Worm (Caenorhabditis elegans) whole organism, late embryonic: Measurements from ENCODE around the gene pri-1.

Experiments
- Y22D7AL.16 ChIP-seq: sonication (generic microtip); optimal IDR thresholded peaks from 2 replicates; lab custom pipeline; 2016; ENCODE audit warnings: missing genetic modification characterization, missing compliant biosample characterization
- ceh-48 ChIP-seq: sonication (generic microtip); optimal IDR thresholded peaks from 2 replicates; lab custom pipeline; 2016; ENCODE audit warnings: missing genetic modification characterization, inconsistent platforms, missing compliant biosample characterization
- elt-2 ChIP-seq: sonication (generic microtip); optimal IDR thresholded peaks from 2 replicates; lab custom pipeline; 2016; ENCODE audit warnings: missing genetic modification reagents, missing genetic modification characterization, missing compliant biosample characterization
- fkh-10 ChIP-seq: fragments of 150-350 bp; optimal IDR thresholded peaks from 2 replicates; lab custom pipeline; 2014; ENCODE audit warnings: missing biosample characterization, missing genetic modification reagents, missing genetic modification characterization

ce11 chrIII:9662266-9662959 is 48.3 kb upstream of the pri-1 start:
- TF ChIP-seq elt-2 (tag; lab: Kevin White, UChicago) (no peak), fkh-10 (GFP tag; lab: Kevin White, UChicago) (no peak), ceh-48 (tag; lab: Kevin White, UChicago) (no peak), Y22D7AL.16 (tag; lab: Kevin White, UChicago) (no peak)
